Fruit fly (Drosophila melanogaster): Measurements from ENCODE around the gene nmo.

DNA sequence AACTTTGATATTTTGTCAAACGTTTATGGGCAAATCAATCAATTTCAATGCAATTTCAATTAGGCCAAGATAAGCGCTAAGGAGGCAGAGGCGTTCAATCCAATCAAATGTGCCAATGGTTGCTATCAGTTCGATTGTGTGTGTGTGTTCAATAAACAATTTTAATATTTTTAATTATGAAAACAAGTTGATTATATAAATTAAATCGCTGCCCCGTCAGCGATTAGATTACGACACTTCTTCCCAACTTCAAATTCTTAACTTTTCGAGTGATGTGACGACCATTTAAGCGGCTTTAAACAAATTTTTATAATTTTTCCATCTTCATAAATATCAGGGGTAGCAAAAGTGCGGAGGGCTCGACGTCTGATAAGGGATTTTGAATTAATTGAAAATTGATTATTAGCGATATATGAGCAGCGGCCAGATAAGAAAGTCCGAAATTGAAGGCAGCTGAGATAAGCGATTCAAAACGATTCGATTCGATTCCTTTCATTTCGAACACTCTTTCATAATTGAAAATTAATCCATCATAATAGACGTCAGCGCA is 36.4 kb upstream of the nmo start:
- TF ChIP-seq Sin3A (optimal IDR thresholded peaks at IDR 0.05) (no peak), Myc (optimal IDR thresholded peaks at IDR 0.05) (no peak), psq (optimal IDR thresholded peaks at IDR 0.05) (no peak), ttk (optimal IDR thresholded peaks at IDR 0.05) (no peak)
